Worm (Caenorhabditis elegans): ENCODE measurements around the gene W02H5.19.

DNA sequence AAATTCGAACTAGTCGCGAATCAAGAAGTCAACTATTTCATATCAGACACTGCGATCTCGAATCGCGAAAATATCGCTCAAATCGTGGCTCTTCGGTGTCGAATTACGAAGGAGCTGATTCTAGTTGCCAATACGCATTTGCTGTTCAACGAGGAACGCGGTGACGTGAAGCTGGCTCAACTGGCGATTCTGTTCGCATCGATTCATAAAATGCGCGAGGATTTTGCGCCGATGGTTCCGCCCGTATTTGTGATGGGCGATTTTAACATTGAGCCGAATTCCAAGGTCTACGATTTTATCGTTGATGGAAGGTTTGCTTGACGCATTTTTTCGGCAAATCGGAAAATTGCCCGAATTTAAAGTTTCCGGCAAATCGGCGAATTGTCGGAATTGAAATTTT, 21.8 kb downstream of the W02H5.19 start:
- no peak for TF ChIP-seq tbp1 (GFP tag; optimal IDR thresholded peaks at IDR 0.05)
- no peak for TF ChIP-seq unc-62 (GFP tag; optimal IDR thresholded peaks at IDR 0.05)
- TF ChIP-seq pha-4 (tag; optimal IDR thresholded peaks at IDR 0.05): no peak
- no peak for TF ChIP-seq egl-18 (GFP tag; IDR thresholded peaks at IDR 0.05)
- TF ChIP-seq sptf-2 (GFP tag; optimal IDR thresholded peaks at IDR 0.05): no peak
- no peak for TF ChIP-seq B0035.1 (tag; optimal IDR thresholded peaks at IDR 0.05)
- TF ChIP-seq Y53F4B.3 (GFP tag; IDR thresholded peaks at IDR 0.05): no peak
- no peak for TF ChIP-seq snpc-4 (GFP tag; optimal IDR thresholded peaks at IDR 0.05)
- TF ChIP-seq snpc-4 (tag; optimal IDR thresholded peaks at IDR 0.05): no peak
- TF ChIP-seq egrh-3 (GFP tag; IDR thresholded peaks at IDR 0.05): no peak
- no peak for TF ChIP-seq ama-1 (optimal IDR thresholded peaks at IDR 0.05)
- no peak for TF ChIP-seq ama-1 (GFP tag; optimal IDR thresholded peaks at IDR 0.05)
